Worm (Caenorhabditis elegans): ENCODE results near the gene dap-3.

- TF ChIP-seq tbx-2 (tag; optimal IDR thresholded peaks at IDR 0.05): no peak
- no peak for TF ChIP-seq fkh-10 (GFP tag; optimal IDR thresholded peaks at IDR 0.05)
- no peak for TF ChIP-seq sox-4 (tag; optimal IDR thresholded peaks at IDR 0.05)
- no peak for TF ChIP-seq dmd-4 (tag; optimal IDR thresholded peaks at IDR 0.05; ENCODE audit: borderline replicate concordance)
- TF ChIP-seq nfya-1 (tag; optimal IDR thresholded peaks at IDR 0.05): no peak
These were observed 13.8 kb downstream of the dap-3 start, which contains the start of gene C14A4.6 for ce11 chrII:10594758-10595157.
